Worm (Caenorhabditis elegans) whole organism, L1 larva: ENCODE measurements around the gene F26F4.8.

Source experiments
- C16A3.4 ChIP-seq: fragments of 150-350 bp; optimal IDR thresholded peaks from 2 replicates; lab custom pipeline; 2014; ENCODE audit warnings: missing biosample characterization, missing genetic modification characterization
- F16B12.6 ChIP-seq: fragments of 150-350 bp; optimal IDR thresholded peaks from 2 replicates; lab custom pipeline; 2014; ENCODE audit warnings: missing biosample characterization, missing genetic modification characterization
- aha-1 ChIP-seq: fragments of 150-350 bp; optimal IDR thresholded peaks from 2 replicates; lab custom pipeline; 2014; ENCODE audit warnings: missing biosample characterization, missing genetic modification characterization
- aly-2 ChIP-seq: fragments of 150-350 bp; optimal IDR thresholded peaks from 2 replicates; lab custom pipeline; 2014; ENCODE audit warnings: missing biosample characterization, missing genetic modification characterization
- ceh-8 ChIP-seq: fragments of 200-800 bp; sonication (Bioruptor generic); optimal IDR thresholded peaks from 2 replicates; lab custom pipeline; 2018; ENCODE audit warnings: mild to moderate bottlenecking, missing genetic modification characterization, moderate library complexity, missing compliant biosample characterization
- ceh-82 ChIP-seq, 3 experiments: fragments of 150-350 bp in 1 of 3; sonication (generic microtip) in 2 of 3; optimal IDR thresholded peaks; 2 replicates each; lab custom pipeline; 2014 to 2017; ENCODE audit warnings: missing biosample characterization in 3 of 3, missing genetic modification characterization in 3 of 3
- ceh-90 ChIP-seq: sonication (generic microtip); optimal IDR thresholded peaks from 2 replicates; lab custom pipeline; 2016; ENCODE audit warnings: missing genetic modification characterization, missing compliant biosample characterization
- dsc-1 ChIP-seq: sonication (generic microtip); optimal IDR thresholded peaks from 2 replicates; lab custom pipeline; 2016; ENCODE audit warnings: mild to moderate bottlenecking, missing genetic modification characterization, missing compliant biosample characterization
- efl-3 ChIP-seq: fragments of 200-800 bp; sonication (Bioruptor generic); optimal IDR thresholded peaks from 2 replicates; lab custom pipeline; 2018; ENCODE audit warnings: mild to moderate bottlenecking, missing genetic modification characterization, missing compliant biosample characterization
- egl-13 ChIP-seq: sonication (generic microtip); optimal IDR thresholded peaks from 2 replicates; lab custom pipeline; 2016; ENCODE audit warnings: missing genotype, missing genetic modification reagents, missing genetic modification characterization, missing compliant biosample characterization
- elt-3 ChIP-seq, 6 experiments: fragments of 150-350 bp in 1 of 6; sonication (generic microtip); optimal IDR thresholded peaks; 2 replicates each; lab custom pipeline; 2017 to 2018; ENCODE audit warnings: missing biosample characterization in 6 of 6, missing genetic modification characterization in 6 of 6, inconsistent platforms in 1 of 6
- irx-1 ChIP-seq: sonication (generic microtip); optimal IDR thresholded peaks from 2 replicates; lab custom pipeline; 2016; ENCODE audit warnings: missing genetic modification characterization, missing compliant biosample characterization
- isw-1 ChIP-seq: fragments of 200-800 bp; sonication (Bioruptor generic); IDR thresholded peaks from 2 replicates; pipeline ENCODE4 v1.3.6; 2022; ENCODE audit warnings: missing genetic modification characterization, missing compliant biosample characterization
- jun-1 ChIP-seq: fragments of 150-350 bp; optimal IDR thresholded peaks from 2 replicates; lab custom pipeline; 2014; ENCODE audit warnings: missing biosample characterization, missing genetic modification reagents, missing genetic modification characterization
- lir-3 ChIP-seq: sonication (generic microtip); optimal IDR thresholded peaks from 2 replicates; lab custom pipeline; 2016; ENCODE audit warnings: mild to moderate bottlenecking, missing genetic modification characterization, moderate library complexity, missing compliant biosample characterization; ENCODE audit not compliant: poor library complexity
- lsy-2 ChIP-seq, 2 experiments: fragments of 150-350 bp; optimal IDR thresholded peaks; 2 replicates each; lab custom pipeline; 2014; ENCODE audit warnings: missing biosample characterization in 2 of 2, missing genetic modification characterization in 2 of 2
- mab-9 ChIP-seq: fragments of 200-800 bp; sonication (Bioruptor generic); IDR thresholded peaks from 2 replicates; pipeline ENCODE4 v1.3.6; 2022; ENCODE audit warnings: missing genetic modification reagents, missing genetic modification characterization, missing compliant biosample characterization
- nhr-28 ChIP-seq: fragments of 150-350 bp; optimal IDR thresholded peaks from 2 replicates; lab custom pipeline; 2014; ENCODE audit warnings: missing biosample characterization, missing genetic modification characterization
- nhr-76 ChIP-seq: sonication (generic microtip); optimal IDR thresholded peaks from 2 replicates; lab custom pipeline; 2017; ENCODE audit warnings: missing biosample characterization, missing genetic modification characterization
- nhr-90 ChIP-seq: sonication (generic microtip); optimal IDR thresholded peaks from 2 replicates; lab custom pipeline; 2016; ENCODE audit warnings: mild to moderate bottlenecking, missing genetic modification characterization, missing compliant biosample characterization; ENCODE audit not compliant: poor library complexity
- pag-3 ChIP-seq: sonication (generic microtip); optimal IDR thresholded peaks from 2 replicates; lab custom pipeline; 2017; ENCODE audit warnings: missing genetic modification characterization, mild to moderate bottlenecking, missing compliant biosample characterization, antibody characterized with exemption, borderline replicate concordance; ENCODE audit not compliant: insufficient read depth
- pqm-1 ChIP-seq: sonication (generic microtip); optimal IDR thresholded peaks from 3 replicates; lab custom pipeline; 2017; ENCODE audit warnings: missing biosample characterization, missing genetic modification characterization
- snpc-4 ChIP-seq: fragments of 150-350 bp; optimal IDR thresholded peaks from 2 replicates; lab custom pipeline; 2014; ENCODE audit warnings: missing biosample characterization, missing genetic modification characterization
- snu-23 ChIP-seq: sonication (generic microtip); optimal IDR thresholded peaks from 2 replicates; lab custom pipeline; 2016; ENCODE audit warnings: missing genetic modification characterization, missing compliant biosample characterization
- sox-4 ChIP-seq: sonication (generic microtip); optimal IDR thresholded peaks from 2 replicates; lab custom pipeline; 2016; ENCODE audit warnings: missing genetic modification characterization, missing compliant biosample characterization
- unc-62 ChIP-seq: fragments of 150-350 bp; optimal IDR thresholded peaks from 2 replicates; lab custom pipeline; 2014; ENCODE audit warnings: missing biosample characterization, missing genetic modification reagents, missing genetic modification characterization
- unc-98 ChIP-seq: fragments of 200-800 bp; sonication (Bioruptor generic); IDR thresholded peaks from 2 replicates; pipeline ENCODE4 v1.3.6; 2022; ENCODE audit warnings: missing genetic modification characterization, missing compliant biosample characterization
- vab-15 ChIP-seq: sonication (generic microtip); optimal IDR thresholded peaks from 2 replicates; lab custom pipeline; 2017; ENCODE audit warnings: missing genotype, mild to moderate bottlenecking, missing genetic modification characterization, missing compliant biosample characterization
- zag-1 ChIP-seq: fragments of 150-350 bp; optimal IDR thresholded peaks from 2 replicates; lab custom pipeline; 2014; ENCODE audit warnings: missing biosample characterization, missing genetic modification characterization
- zip-4 ChIP-seq: fragments of 200-800 bp; sonication (Bioruptor generic); optimal IDR thresholded peaks from 2 replicates; lab custom pipeline; 2018; ENCODE audit warnings: mild to moderate bottlenecking, missing genetic modification characterization, moderate library complexity, missing compliant biosample characterization
- ztf-11 ChIP-seq, 2 experiments: sonication (generic microtip); optimal IDR thresholded peaks; 2 replicates each; lab custom pipeline; 2016 to 2017; ENCODE audit warnings: missing genetic modification characterization in 2 of 2, missing biosample characterization in 1 of 2, missing compliant biosample characterization in 1 of 2

The F26F4.8 gene

ce11 chrIII:4856109-4856508 lies 49.2 kb downstream of the F26F4.8 start, which contains the start of gene C35D10.7:
Gene C35D10.7, plus strand, starts transcription at chrIII:4856193.
- TF ChIP-seq dsc-1 (tag; lab: Kevin White, UChicago) (no peak), zag-1 (no peak), zip-4 (GFP tag; lab: Kevin White, UChicago) (no peak), nhr-28 (tag; lab: Kevin White, UChicago) (no peak), efl-3 (GFP tag; lab: Kevin White, UChicago) (no peak), lsy-2 (tag; optimal IDR thresholded peaks at IDR 0.05; lab: Kevin White, UChicago) (no peak), isw-1 (GFP tag; lab: Robert Waterston, UW) (no peak), pqm-1 (tag; lab: Kevin White, UChicago) (no peak), ceh-8 (no peak), elt-3 (tag; optimal IDR thresholded peaks at IDR 0.05; lab: Kevin White, UChicago) (no peak), jun-1 (tag; lab: Kevin White, UChicago) (no peak), ceh-90 (no peak), F16B12.6 (tag; lab: Kevin White, UChicago) (no peak), lir-3 (no peak), unc-98 (GFP tag; lab: Robert Waterston, UW) (no peak), snpc-4 (tag; lab: Kevin White, UChicago) (no peak)
- TF ChIP-seq, all 84 proteins: peak for 0

ce11 chrIII:4854918-4855317 lies 50.4 kb downstream of the F26F4.8 start, which contains the start of gene C35D10.8:
Gene C35D10.8, plus strand, starts transcription at chrIII:4855218.
- TF ChIP-seq ztf-11 (tag; optimal IDR thresholded peaks at IDR 0.05; lab: Kevin White, UChicago) (no peak), irx-1 (tag; lab: Kevin White, UChicago) (no peak), vab-15 (tag; lab: Kevin White, UChicago) (no peak), mab-9 (GFP tag; lab: Robert Waterston, UW) (no peak), C16A3.4 (tag; lab: Kevin White, UChicago) (no peak), aha-1 (tag; lab: Kevin White, UChicago) (no peak), pag-3 (tag; lab: Kevin White, UChicago) (no peak), ceh-8 (no peak), nhr-90 (no peak), snu-23 (GFP tag; lab: Kevin White, UChicago) (no peak), nhr-76 (tag; lab: Kevin White, UChicago) (no peak), ceh-82 (tag; optimal IDR thresholded peaks at IDR 0.05; lab: Kevin White, UChicago) (no peak), sox-4 (tag; lab: Kevin White, UChicago) (no peak), aly-2 (no peak), unc-62 (GFP tag; lab: Kevin White, UChicago) (no peak), egl-13 (no peak)
